Worm (Caenorhabditis elegans): ENCODE results near the gene F53E10.1.

- TF ChIP-seq mep-1 (tag; optimal IDR thresholded peaks at IDR 0.05) = no peak
- TF ChIP-seq ceh-39 (tag; optimal IDR thresholded peaks at IDR 0.05) = no peak
- TF ChIP-seq flh-1 (GFP tag; optimal IDR thresholded peaks at IDR 0.05) = no peak
- TF ChIP-seq blmp-1 (tag; optimal IDR thresholded peaks at IDR 0.05) = no peak
- no peak for TF ChIP-seq ham-2 (GFP tag; optimal IDR thresholded peaks at IDR 0.05)
- TF ChIP-seq unc-62 (GFP tag; optimal IDR thresholded peaks at IDR 0.05) = no peak
- TF ChIP-seq snpc-4 (tag; optimal IDR thresholded peaks at IDR 0.05) = no peak
- TF ChIP-seq unc-39 (tag; optimal IDR thresholded peaks at IDR 0.05) = no peak
- TF ChIP-seq nhr-237 (tag; optimal IDR thresholded peaks at IDR 0.05) = no peak
- TF ChIP-seq lsy-2 (tag; optimal IDR thresholded peaks at IDR 0.05) = no peak
- TF ChIP-seq elt-3 (tag; optimal IDR thresholded peaks at IDR 0.05) = no peak
These were observed 8.7 kb downstream of the F53E10.1 start for ce11 chrV:2623765-2624164.

Data from whole organism, mixed stage, embryonic.